Fruit fly (Drosophila melanogaster) whole organism, pupa: Measurements from ENCODE around the gene Or7a.
A peak's percentile ranks its signal among the peaks of the same experiment; 100 is the strongest.

Experiments used
- CG10348 ChIP-seq: fragments of 200-800 bp; sonication (Bioruptor generic); IDR thresholded peaks from 2 replicates; pipeline ENCODE4 v1.3.6; 2022; ENCODE audit warnings: missing biosample characterization, missing genetic modification characterization
- CG12605 ChIP-seq: fragments of 200-800 bp; sonication (Bioruptor generic); IDR thresholded peaks from 2 replicates; pipeline ENCODE4 v1.3.6; 2022; ENCODE audit warnings: missing biosample characterization, missing genetic modification characterization
- CG13204 ChIP-seq: fragments of 200-800 bp; sonication (Bioruptor generic); optimal IDR thresholded peaks from 2 replicates; lab custom pipeline; 2018; ENCODE audit warnings: missing biosample characterization, mild to moderate bottlenecking, missing genetic modification characterization, moderate library complexity
- CG14655 ChIP-seq: fragments of 200-800 bp; sonication (Bioruptor generic); optimal IDR thresholded peaks from 3 replicates; lab custom pipeline; 2017; ENCODE audit warnings: mild to moderate bottlenecking, missing biosample characterization, missing genetic modification reagents, missing genetic modification characterization
- CG15710 ChIP-seq: fragments of 200-800 bp; sonication (Bioruptor generic); optimal IDR thresholded peaks from 2 replicates; lab custom pipeline; 2018; ENCODE audit warnings: missing biosample characterization, mild to moderate bottlenecking, missing genetic modification characterization, moderate library complexity
- CG17806 ChIP-seq: fragments of 200-800 bp; sonication (Bioruptor generic); optimal IDR thresholded peaks from 2 replicates; lab custom pipeline; 2018; ENCODE audit warnings: missing biosample characterization, mild to moderate bottlenecking, missing genetic modification characterization, moderate library complexity
- CG32121 ChIP-seq: fragments of 200-800 bp; sonication (Bioruptor generic); IDR thresholded peaks from 2 replicates; pipeline ENCODE4 v1.3.6; 2022; ENCODE audit warnings: missing biosample characterization, missing genetic modification characterization
- CG34367 ChIP-seq: fragments of 200-800 bp; sonication (Bioruptor generic); optimal IDR thresholded peaks from 2 replicates; lab custom pipeline; 2018; ENCODE audit warnings: missing biosample characterization, mild to moderate bottlenecking, missing genetic modification characterization
- CG4496 ChIP-seq: fragments of 200-800 bp; sonication (Bioruptor generic); IDR thresholded peaks from 3 replicates; pipeline ENCODE4 v1.3.6; 2022; ENCODE audit warnings: missing biosample characterization, missing genetic modification characterization
- CG8159 ChIP-seq: fragments of 200-800 bp; sonication (Bioruptor generic); optimal IDR thresholded peaks from 3 replicates; lab custom pipeline; 2018; ENCODE audit warnings: missing biosample characterization, mild to moderate bottlenecking, missing genetic modification characterization, moderate library complexity
- CG8301 ChIP-seq: fragments of 200-800 bp; sonication (Bioruptor generic); optimal IDR thresholded peaks from 2 replicates; lab custom pipeline; 2018; ENCODE audit warnings: missing biosample characterization, mild to moderate bottlenecking, missing genetic modification characterization
- CG9948 ChIP-seq: fragments of 200-800 bp; sonication (Bioruptor generic); optimal IDR thresholded peaks from 2 replicates; lab custom pipeline; 2018; ENCODE audit warnings: missing biosample characterization, mild to moderate bottlenecking, missing genetic modification characterization, moderate library complexity
- D1 ChIP-seq: fragments of 200-800 bp; sonication (Bioruptor generic); optimal IDR thresholded peaks from 2 replicates; lab custom pipeline; 2018; ENCODE audit warnings: missing biosample characterization, mild to moderate bottlenecking, missing genetic modification characterization, moderate library complexity
- EcR ChIP-seq: fragments of 200-800 bp; sonication (Bioruptor generic); optimal IDR thresholded peaks from 3 replicates; lab custom pipeline; 2019; ENCODE audit warnings: missing biosample characterization, missing genetic modification characterization, mild to moderate bottlenecking, moderate library complexity, missing genetic modification reagents
- Ets98B ChIP-seq: fragments of 200-800 bp; sonication (Bioruptor generic); IDR thresholded peaks from 2 replicates; pipeline ENCODE4 v1.3.6; 2022; ENCODE audit warnings: missing biosample characterization, missing genetic modification characterization
- Pif1A ChIP-seq: fragments of 200-800 bp; sonication (Bioruptor generic); optimal IDR thresholded peaks from 3 replicates; lab custom pipeline; 2016; ENCODE audit warnings: missing biosample characterization, missing genetic modification characterization
- Pif1B ChIP-seq: fragments of 200-800 bp; sonication (Bioruptor generic); optimal IDR thresholded peaks from 3 replicates; lab custom pipeline; 2016; ENCODE audit warnings: missing biosample characterization, missing genetic modification characterization
- Snoo ChIP-seq: fragments of 200-800 bp; sonication (Bioruptor generic); optimal IDR thresholded peaks from 3 replicates; lab custom pipeline; 2017; ENCODE audit warnings: missing biosample characterization, mild to moderate bottlenecking, missing genetic modification characterization, inconsistent platforms
- fd96Ca ChIP-seq: fragments of 200-800 bp; sonication (Bioruptor generic); IDR thresholded peaks from 3 replicates; pipeline ENCODE4 v1.3.6; 2022; ENCODE audit warnings: missing biosample characterization, missing genetic modification characterization
- gl ChIP-seq: fragments of 200-800 bp; sonication (Bioruptor generic); optimal IDR thresholded peaks from 2 replicates; lab custom pipeline; 2018; ENCODE audit warnings: missing biosample characterization, mild to moderate bottlenecking, missing genetic modification characterization
- rn ChIP-seq: fragments of 200-800 bp; sonication (Bioruptor generic); IDR thresholded peaks from 2 replicates; pipeline ENCODE4 v1.3.6; 2022; ENCODE audit warnings: missing biosample characterization, missing genetic modification characterization

The Or7a gene

DNA sequence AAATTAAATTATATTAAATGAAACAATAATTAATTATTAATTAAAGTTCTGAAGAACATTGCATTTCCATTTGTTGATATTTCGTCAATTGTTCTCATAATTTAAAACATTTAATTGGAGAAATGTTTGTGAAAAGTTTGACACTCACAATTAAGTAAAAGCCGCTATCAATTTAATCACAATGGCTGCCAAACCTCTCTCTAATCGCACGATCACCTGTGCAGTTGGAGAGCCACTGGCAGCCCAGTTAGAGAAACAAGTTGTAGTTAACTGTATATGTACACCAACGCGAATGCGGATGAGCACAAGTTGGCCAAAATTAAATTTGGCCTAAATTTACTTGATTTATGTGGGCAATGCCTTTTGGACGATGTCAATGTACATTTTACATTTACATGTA, 26.7 kb upstream of the Or7a start:
- no peak for TF ChIP-seq Pif1B (GFP tag; lab: Kevin White, UChicago)
- no peak for TF ChIP-seq rn (GFP tag; lab: Robert Waterston, UW)
- TF ChIP-seq Snoo (tag; lab: Kevin White, UChicago), result no peak
- TF ChIP-seq, all 21 proteins: peak for 0

DNA sequence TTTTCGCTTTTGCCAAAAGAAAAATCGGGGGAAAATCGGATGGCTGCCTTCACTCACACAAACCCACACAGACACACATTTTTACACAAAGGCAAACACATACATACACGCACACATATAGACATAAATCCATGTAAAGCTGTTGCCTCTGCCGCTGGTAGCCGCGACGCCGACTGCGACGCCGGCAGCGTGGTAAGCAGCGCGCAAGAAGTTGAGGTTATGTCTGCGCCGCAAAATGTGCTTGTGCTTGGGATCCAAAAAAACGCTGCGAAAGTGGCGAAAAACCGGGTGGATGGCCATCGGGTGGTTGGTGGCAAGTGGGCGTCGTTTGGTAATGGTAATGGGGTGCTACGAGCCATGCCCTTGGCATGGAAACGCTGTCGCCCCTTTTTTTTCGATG, 14.3 kb upstream of the Or7a start:
- no peak for TF ChIP-seq gl (tag; lab: Kevin White, UChicago)
- no peak for TF ChIP-seq CG34367
- no peak for TF ChIP-seq CG13204
- TF ChIP-seq Ets98B, result no peak
- TF ChIP-seq Pif1B (GFP tag; lab: Kevin White, UChicago), result no peak
- no peak for TF ChIP-seq rn (GFP tag; lab: Robert Waterston, UW)
- TF ChIP-seq CG8301 (tag; lab: Kevin White, UChicago), result no peak
- no peak for TF ChIP-seq CG17806 (tag; lab: Kevin White, UChicago)
- TF ChIP-seq CG15710 (tag; lab: Kevin White, UChicago), result no peak
- TF ChIP-seq Snoo (tag; lab: Kevin White, UChicago), result no peak
- TF ChIP-seq CG9948 (tag; lab: Kevin White, UChicago), result no peak

DNA sequence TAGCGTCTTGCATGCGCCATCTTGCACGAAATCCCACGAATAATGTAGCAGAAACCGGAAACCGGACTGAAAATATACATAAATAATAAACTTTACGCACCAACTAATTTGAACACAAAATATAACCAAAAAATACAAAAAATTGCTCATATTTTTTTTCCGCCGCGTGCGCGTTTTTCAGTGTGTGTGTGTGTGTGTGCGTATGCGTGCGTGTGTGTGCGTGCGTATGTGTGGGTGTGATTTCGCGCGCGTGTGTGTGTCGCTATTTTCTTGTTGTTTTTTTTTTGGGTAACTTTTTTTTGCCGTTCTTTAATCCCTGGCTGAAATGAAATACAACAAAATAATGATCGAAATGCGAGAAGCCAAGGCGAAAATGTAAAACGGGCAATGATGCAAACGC, 13.5 kb upstream of the Or7a start:
- TF ChIP-seq CG12605 (no peak), CG4496 (GFP tag; lab: Robert Waterston, UW) (no peak), Snoo (tag; lab: Kevin White, UChicago) (no peak), CG8301 (tag; lab: Kevin White, UChicago) (no peak), fd96Ca (no peak), D1 (no peak), Ets98B (no peak), gl (tag; lab: Kevin White, UChicago) (no peak)
- TF ChIP-seq, all 21 proteins: peak for 0

DNA sequence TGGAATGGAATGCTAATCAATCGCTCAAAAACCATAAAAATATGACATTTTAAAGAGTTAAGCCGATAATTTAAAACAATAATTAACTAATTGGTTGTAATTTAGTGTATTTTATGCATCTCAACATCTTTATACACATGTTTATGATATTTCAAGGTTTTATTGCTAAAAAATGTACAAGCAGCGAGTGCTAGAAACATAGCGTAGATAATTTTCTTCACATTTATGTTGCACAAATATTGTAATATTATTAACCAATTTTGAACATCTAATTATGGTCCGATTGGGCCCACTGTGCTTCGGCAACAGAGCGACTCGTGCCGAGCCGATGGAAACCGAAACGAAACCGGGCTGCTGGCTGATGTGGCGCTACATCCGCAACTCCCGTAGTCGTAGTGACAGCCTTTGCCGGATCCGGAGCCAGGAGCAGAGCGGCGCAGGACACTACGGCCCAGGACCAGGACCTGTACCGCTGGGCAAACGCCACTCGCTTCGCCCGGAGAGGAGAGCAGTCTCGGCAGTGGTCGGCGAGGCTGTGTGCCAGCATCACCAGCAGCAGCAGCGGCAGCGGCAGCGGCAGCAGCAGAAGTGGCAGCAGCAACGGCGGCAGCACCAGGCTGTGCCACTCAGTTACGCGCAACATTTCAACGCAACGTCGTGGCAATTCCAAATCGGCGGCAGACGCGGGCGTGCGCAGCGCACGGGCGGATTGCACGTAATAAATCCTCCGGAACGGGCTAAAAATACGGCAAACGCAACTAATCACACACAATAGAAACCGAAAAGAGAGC, 12.9 kb upstream of the Or7a start, which contains the start of gene sdt:
Gene sdt, plus strand, starts transcription at position 385 of the 791 bp plus-strand sequence.
- TF ChIP-seq CG17806 (tag; lab: Kevin White, UChicago), result no peak
- peak; percentile 20 for TF ChIP-seq CG8159
- peak; percentile 69 for TF ChIP-seq CG13204

DNA sequence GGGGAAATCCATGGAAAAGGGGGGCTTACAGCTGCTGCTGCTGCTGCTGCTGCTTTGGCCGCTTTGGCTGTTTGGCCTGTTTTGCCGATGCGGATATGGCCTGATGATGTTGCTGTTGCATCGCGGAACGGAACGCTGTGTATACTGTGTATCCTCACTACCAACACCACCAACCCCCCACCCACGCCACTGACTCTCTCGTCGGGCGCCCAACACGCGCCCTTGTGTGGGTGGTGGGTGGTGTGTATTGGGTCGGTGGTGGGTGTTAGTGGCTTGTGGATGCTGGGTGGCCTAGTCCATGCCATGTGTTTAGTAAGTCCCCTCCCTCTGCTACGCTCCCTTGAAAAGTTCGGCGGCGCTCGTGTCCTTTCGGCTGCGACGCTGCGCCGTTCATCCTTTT, 12.2 kb upstream of the Or7a start:
- TF ChIP-seq CG15710 (tag; lab: Kevin White, UChicago), result no peak
- TF ChIP-seq CG12605, result peak; percentile 15; the same call in 1 of the 2 replicates
- no peak for TF ChIP-seq CG14655 (GFP tag; lab: Kevin White, UChicago)
- no peak for TF ChIP-seq CG8159
- TF ChIP-seq CG13204, result peak; percentile 85
- TF ChIP-seq fd96Ca, result peak; percentile 11; the same call in 1 of the 3 replicates

DNA sequence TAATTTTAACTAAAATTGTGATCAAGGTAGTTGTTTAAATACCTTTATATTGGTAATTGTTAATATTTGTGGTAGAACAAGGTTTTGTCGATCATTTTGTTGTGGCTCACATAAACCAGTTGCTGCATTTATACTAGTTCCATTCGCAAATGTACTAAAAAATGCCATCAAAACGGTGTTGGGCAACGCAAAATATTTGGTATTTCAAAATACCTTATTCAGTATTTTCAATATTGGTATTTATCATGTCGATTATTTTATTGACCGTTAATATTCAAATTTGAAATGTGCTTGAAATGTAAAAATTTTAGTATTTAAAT, 11.5 kb upstream of the Or7a start, which contains the start of gene slpr:
Gene slpr, minus strand, starts transcription at position 156 of the 320 bp plus-strand sequence.
- TF ChIP-seq Snoo (tag; lab: Kevin White, UChicago), result no peak
- no peak for TF ChIP-seq CG9948 (tag; lab: Kevin White, UChicago)
- TF ChIP-seq D1, result no peak
- no peak for TF ChIP-seq CG4496 (GFP tag; lab: Robert Waterston, UW)
- no peak for TF ChIP-seq rn (GFP tag; lab: Robert Waterston, UW)
- no peak for TF ChIP-seq Pif1A
- no peak for TF ChIP-seq Pif1B (GFP tag; lab: Kevin White, UChicago)
- TF ChIP-seq EcR (GFP tag; lab: Kevin White, UChicago), result no peak
- TF ChIP-seq Ets98B, result no peak
- no peak for TF ChIP-seq CG8159
- TF ChIP-seq CG10348, result no peak
- no peak for TF ChIP-seq fd96Ca
- no peak for TF ChIP-seq CG34367
- TF ChIP-seq CG8301 (tag; lab: Kevin White, UChicago), result no peak
- TF ChIP-seq CG12605, result no peak
- no peak for TF ChIP-seq CG14655 (GFP tag; lab: Kevin White, UChicago)
- TF ChIP-seq CG32121 (GFP tag; lab: Robert Waterston, UW), result no peak

DNA sequence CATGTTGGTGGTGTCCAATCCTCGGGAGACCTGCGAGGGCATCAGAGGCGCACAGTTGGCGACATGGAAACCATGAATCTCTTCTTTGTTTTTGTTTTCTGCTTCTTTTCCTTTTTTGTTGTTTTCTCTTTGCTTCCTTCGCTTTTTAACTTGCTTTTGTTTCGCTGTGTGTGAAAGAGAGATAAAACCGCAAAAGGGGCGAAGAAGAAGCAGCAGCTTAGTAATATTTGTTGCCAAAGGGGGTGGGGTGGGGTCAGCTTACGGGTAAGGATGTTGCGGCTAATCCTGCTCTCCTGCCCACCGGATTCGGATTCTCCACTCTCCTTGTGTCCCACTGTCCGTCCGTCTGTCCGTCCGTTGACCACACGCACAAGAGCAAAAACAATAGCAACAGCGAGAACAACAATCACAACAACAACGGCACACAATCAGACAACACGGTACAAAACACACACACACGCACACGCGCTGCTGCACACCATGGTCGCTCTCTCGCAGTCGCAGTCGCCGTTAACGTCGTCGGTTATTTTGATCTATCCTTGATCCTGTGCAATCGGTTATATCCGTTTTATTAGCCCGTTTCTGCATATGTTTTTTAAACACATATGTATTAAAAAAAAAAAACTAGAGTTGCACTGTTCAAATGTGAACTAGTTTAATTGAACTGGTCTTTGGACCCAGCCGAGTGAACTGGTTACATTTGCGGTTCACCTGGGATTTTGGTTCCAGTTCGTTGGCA, 11.0 kb upstream of the Or7a start:
- TF ChIP-seq fd96Ca (no peak), CG15710 (tag; lab: Kevin White, UChicago) (peak; percentile 41), Ets98B (no peak), CG9948 (tag; lab: Kevin White, UChicago) (peak; percentile 26), Pif1A (no peak), CG8159 (peak; percentile 35), CG13204 (no peak), CG4496 (GFP tag; lab: Robert Waterston, UW) (peak; percentile 39; the same call in 1 of the 3 replicates), CG34367 (peak; percentile 46), CG32121 (GFP tag; lab: Robert Waterston, UW) (no peak), CG12605 (peak; percentile 14; the same call in 1 of the 2 replicates), gl (tag; lab: Kevin White, UChicago) (peak; percentile 56), D1 (no peak), CG17806 (tag; lab: Kevin White, UChicago) (no peak), Snoo (tag; lab: Kevin White, UChicago) (no peak), Pif1B (GFP tag; lab: Kevin White, UChicago) (no peak), rn (GFP tag; lab: Robert Waterston, UW) (no peak), CG10348 (no peak), CG8301 (tag; lab: Kevin White, UChicago) (no peak), EcR (GFP tag; lab: Kevin White, UChicago) (peak; percentile 38), CG14655 (GFP tag; lab: Kevin White, UChicago) (no peak)
